Worm (Caenorhabditis elegans) whole organism, late embryonic: ENCODE measurements around the gene C39B5.5.

Experiments used
- K02D7.2 ChIP-seq: sonication (generic microtip); optimal IDR thresholded peaks from 2 replicates; lab custom pipeline; 2017; ENCODE audit warnings: mild to moderate bottlenecking, missing genetic modification characterization, missing compliant biosample characterization
- K09A11.1 ChIP-seq: sonication (generic microtip); optimal IDR thresholded peaks from 2 replicates; lab custom pipeline; 2017; ENCODE audit warnings: antibody characterized with exemption, mild to moderate bottlenecking, missing genetic modification characterization, missing compliant biosample characterization; ENCODE audit not compliant: insufficient read depth
- T23F11.4 ChIP-seq: fragments of 200-800 bp; sonication (Bioruptor generic); optimal IDR thresholded peaks from 2 replicates; lab custom pipeline; 2018; ENCODE audit warnings: mild to moderate bottlenecking, missing genetic modification characterization, missing compliant biosample characterization
- ahr-1 ChIP-seq: sonication (generic microtip); optimal IDR thresholded peaks from 2 replicates; lab custom pipeline; 2016; ENCODE audit warnings: missing genetic modification characterization, missing compliant biosample characterization
- ama-1 ChIP-seq: fragments of 150-350 bp; optimal IDR thresholded peaks from 2 replicates; lab custom pipeline; 2014
- ceh-14 ChIP-seq: sonication (generic microtip); optimal IDR thresholded peaks from 2 replicates; lab custom pipeline; 2016; ENCODE audit warnings: missing genotype, missing genetic modification characterization, missing compliant biosample characterization
- ceh-18 ChIP-seq: sonication (generic microtip); optimal IDR thresholded peaks from 2 replicates; lab custom pipeline; 2016; ENCODE audit warnings: missing genetic modification characterization, missing compliant biosample characterization
- ceh-19 ChIP-seq: fragments of 200-800 bp; sonication (Bioruptor generic); optimal IDR thresholded peaks from 2 replicates; lab custom pipeline; 2018; ENCODE audit warnings: mild to moderate bottlenecking, missing genetic modification characterization, missing compliant biosample characterization
- ceh-31 ChIP-seq: sonication (generic microtip); optimal IDR thresholded peaks from 2 replicates; lab custom pipeline; 2016; ENCODE audit warnings: missing genetic modification characterization, missing compliant biosample characterization
- ceh-45 ChIP-seq: fragments of 200-800 bp; sonication (Bioruptor generic); IDR thresholded peaks from 2 replicates; pipeline ENCODE4 v1.3.6; 2022; ENCODE audit warnings: missing genetic modification reagents, missing genetic modification characterization, missing compliant biosample characterization
- ceh-6 ChIP-seq: fragments of 200-800 bp; sonication (Bioruptor generic); optimal IDR thresholded peaks from 2 replicates; lab custom pipeline; 2018; ENCODE audit warnings: mild to moderate bottlenecking, missing genetic modification characterization, missing compliant biosample characterization
- dmd-4 ChIP-seq: sonication (generic microtip); optimal IDR thresholded peaks from 2 replicates; lab custom pipeline; 2016; ENCODE audit warnings: borderline replicate concordance, missing genetic modification characterization, missing compliant biosample characterization
- dve-1 ChIP-seq: sonication (generic microtip); optimal IDR thresholded peaks from 2 replicates; lab custom pipeline; 2017; ENCODE audit warnings: antibody characterized with exemption, mild to moderate bottlenecking, missing genetic modification characterization, missing compliant biosample characterization
- elt-2 ChIP-seq: sonication (generic microtip); optimal IDR thresholded peaks from 2 replicates; lab custom pipeline; 2016; ENCODE audit warnings: missing genetic modification reagents, missing genetic modification characterization, missing compliant biosample characterization
- elt-4 ChIP-seq: sonication (generic microtip); optimal IDR thresholded peaks from 2 replicates; lab custom pipeline; 2016; ENCODE audit warnings: missing genetic modification characterization, missing compliant biosample characterization
- eyg-1 ChIP-seq: sonication (generic microtip); optimal IDR thresholded peaks from 2 replicates; lab custom pipeline; 2016; ENCODE audit warnings: missing genotype, missing genetic modification characterization, missing compliant biosample characterization
- fkh-6 ChIP-seq: sonication (generic microtip); optimal IDR thresholded peaks from 2 replicates; lab custom pipeline; 2016; ENCODE audit warnings: missing genetic modification characterization, missing compliant biosample characterization
- gmeb-2 ChIP-seq: sonication (generic microtip); optimal IDR thresholded peaks from 2 replicates; lab custom pipeline; 2016; ENCODE audit warnings: missing genetic modification characterization, inconsistent platforms, missing compliant biosample characterization
- hlh-13 ChIP-seq: fragments of 200-800 bp; sonication (Bioruptor generic); optimal IDR thresholded peaks from 2 replicates; lab custom pipeline; 2018; ENCODE audit warnings: mild to moderate bottlenecking, missing genetic modification characterization, missing compliant biosample characterization
- lim-6 ChIP-seq: sonication (generic microtip); optimal IDR thresholded peaks from 2 replicates; lab custom pipeline; 2016; ENCODE audit warnings: missing genetic modification characterization, missing compliant biosample characterization
- mec-3 ChIP-seq: sonication (generic microtip); optimal IDR thresholded peaks from 2 replicates; lab custom pipeline; 2016; ENCODE audit warnings: borderline replicate concordance, missing genetic modification characterization, missing compliant biosample characterization
- nhr-11 ChIP-seq: fragments of 150-350 bp; optimal IDR thresholded peaks from 2 replicates; lab custom pipeline; 2014; ENCODE audit warnings: missing biosample characterization, missing genetic modification characterization
- odd-2 ChIP-seq: sonication (generic microtip); optimal IDR thresholded peaks from 2 replicates; lab custom pipeline; 2017; ENCODE audit warnings: antibody characterized with exemption, mild to moderate bottlenecking, missing genetic modification characterization, missing compliant biosample characterization
- pag-3 ChIP-seq: sonication (generic microtip); optimal IDR thresholded peaks from 2 replicates; lab custom pipeline; 2016; ENCODE audit warnings: missing compliant biosample characterization, missing genetic modification characterization, borderline replicate concordance
- pat-9 ChIP-seq: fragments of 200-800 bp; sonication (Bioruptor generic); optimal IDR thresholded peaks from 2 replicates; lab custom pipeline; 2018; ENCODE audit warnings: mild to moderate bottlenecking, missing genetic modification characterization, moderate library complexity, missing compliant biosample characterization
- pha-4 ChIP-seq: fragments of 150-350 bp; optimal IDR thresholded peaks from 2 replicates; lab custom pipeline; 2018; ENCODE audit warnings: missing biosample characterization, missing genetic modification reagents, missing genetic modification characterization
- pqm-1 ChIP-seq: sonication (generic microtip); optimal IDR thresholded peaks from 2 replicates; lab custom pipeline; 2016; ENCODE audit warnings: missing genetic modification characterization, missing compliant biosample characterization
- sox-2 ChIP-seq: fragments of 200-800 bp; sonication (Bioruptor generic); IDR thresholded peaks from 2 replicates; pipeline ENCODE4 v1.3.6; 2022; ENCODE audit warnings: missing genetic modification reagents, missing genetic modification characterization, missing compliant biosample characterization
- sox-4 ChIP-seq: sonication (generic microtip); optimal IDR thresholded peaks from 2 replicates; lab custom pipeline; 2017; ENCODE audit warnings: mild to moderate bottlenecking, missing genetic modification characterization, inconsistent platforms, missing compliant biosample characterization
- tbx-2 ChIP-seq: sonication (generic microtip); optimal IDR thresholded peaks from 2 replicates; lab custom pipeline; 2016; ENCODE audit warnings: missing genetic modification characterization, missing compliant biosample characterization
- tbx-7 ChIP-seq: sonication (generic microtip); optimal IDR thresholded peaks from 2 replicates; lab custom pipeline; 2016; ENCODE audit warnings: missing genotype, missing genetic modification characterization, missing compliant biosample characterization
- unc-55 ChIP-seq: sonication (generic microtip); optimal IDR thresholded peaks from 2 replicates; lab custom pipeline; 2017; ENCODE audit warnings: missing biosample characterization, missing genetic modification reagents, missing genetic modification characterization
- unc-86 ChIP-seq: sonication (generic microtip); optimal IDR thresholded peaks from 2 replicates; lab custom pipeline; 2016; ENCODE audit warnings: missing genetic modification characterization, missing compliant biosample characterization
- zip-5 ChIP-seq: sonication (generic microtip); optimal IDR thresholded peaks from 2 replicates; lab custom pipeline; 2016; ENCODE audit warnings: missing genetic modification characterization, missing compliant biosample characterization

Gene C39B5.5

DNA sequence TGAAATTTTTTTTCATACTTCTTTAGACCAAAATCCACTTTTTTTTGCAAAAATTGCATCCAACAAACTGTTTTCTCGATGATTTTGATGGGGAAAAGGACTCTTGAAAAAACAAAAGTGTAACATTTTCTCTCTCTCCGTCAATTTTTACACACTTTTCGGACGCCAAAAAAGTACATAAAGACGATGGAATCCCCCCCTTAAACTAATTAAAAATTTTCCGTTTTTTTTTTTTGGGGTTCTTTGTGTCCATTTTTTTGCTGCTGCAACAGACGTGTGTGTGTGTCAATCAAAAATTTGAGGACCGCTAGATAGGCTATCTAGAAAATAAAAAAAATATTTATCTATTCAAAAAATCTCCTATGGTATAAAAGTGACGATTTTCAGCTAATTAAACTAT, at the start of gene C39B5.5:
TSS of gene C39B5.5 (plus strand) at position 301 of the 400 bp plus-strand sequence.
- TF ChIP-seq K09A11.1 (tag; lab: Kevin White, UChicago), result no peak
- no peak for TF ChIP-seq fkh-6 (tag; lab: Kevin White, UChicago)
- no peak for TF ChIP-seq ceh-31 (tag; lab: Kevin White, UChicago)
- no peak for TF ChIP-seq ceh-6 (GFP tag; lab: Kevin White, UChicago)
- no peak for TF ChIP-seq dmd-4 (tag; lab: Kevin White, UChicago)
- no peak for TF ChIP-seq elt-4 (tag; lab: Kevin White, UChicago)
- TF ChIP-seq ama-1 (lab: Kevin White, UChicago), result no peak
- no peak for TF ChIP-seq lim-6 (tag; lab: Kevin White, UChicago)
- TF ChIP-seq pag-3, result no peak
- no peak for TF ChIP-seq pha-4 (tag; lab: Kevin White, UChicago)
- TF ChIP-seq dve-1 (tag; lab: Kevin White, UChicago), result no peak
- TF ChIP-seq pqm-1 (tag; lab: Kevin White, UChicago), result no peak
- TF ChIP-seq unc-55 (GFP tag; lab: Kevin White, UChicago), result no peak
- TF ChIP-seq unc-86, result no peak

DNA sequence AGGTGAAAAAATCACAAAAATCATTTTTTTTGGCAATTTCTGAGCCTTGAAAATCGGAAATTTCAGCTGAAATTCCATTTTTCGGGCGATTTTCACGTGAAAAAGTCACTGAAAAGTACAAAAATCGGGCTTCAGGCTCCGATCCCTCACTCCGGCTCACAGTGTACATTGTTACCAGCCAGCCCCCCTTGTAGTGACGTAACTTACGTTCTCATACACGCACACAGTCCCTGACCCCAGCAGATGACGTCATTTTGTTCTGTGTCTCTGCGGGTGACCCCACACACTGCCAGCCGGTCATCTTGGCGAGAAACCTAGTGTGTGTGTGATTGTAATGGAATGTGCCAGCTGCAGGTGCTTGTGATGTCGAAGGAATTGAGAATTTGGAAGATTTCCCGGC, 48.8 kb upstream of the C39B5.5 start:
- TF ChIP-seq gmeb-2 (tag; lab: Kevin White, UChicago) (no peak), zip-5 (tag; lab: Kevin White, UChicago) (no peak), T23F11.4 (GFP tag; lab: Kevin White, UChicago) (no peak), tbx-2 (tag; lab: Kevin White, UChicago) (peak; percentile 2), dve-1 (tag; lab: Kevin White, UChicago) (no peak)

DNA sequence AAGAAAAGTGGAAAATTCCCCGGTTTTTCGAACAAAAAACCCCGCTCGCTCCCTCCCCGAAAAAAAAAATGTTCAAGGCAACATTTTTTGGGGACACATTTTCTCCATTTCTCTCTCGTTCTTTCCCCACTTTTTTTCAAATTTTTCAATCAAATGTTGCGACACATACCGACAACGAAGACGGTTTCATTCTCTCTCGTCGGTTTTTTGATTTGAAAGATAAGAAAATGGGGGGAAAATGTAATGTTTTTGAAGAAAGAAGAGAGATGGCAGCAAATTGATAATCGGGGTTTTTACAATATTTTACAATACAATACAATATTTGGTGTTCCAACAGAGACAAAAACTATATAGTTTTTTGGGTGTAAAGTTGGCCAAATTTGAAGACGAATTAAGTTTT, 38.5 kb upstream of the C39B5.5 start:
- TF ChIP-seq mec-3 (tag; lab: Kevin White, UChicago) (no peak), pqm-1 (tag; lab: Kevin White, UChicago) (no peak), ceh-18 (tag; lab: Kevin White, UChicago) (no peak), ceh-45 (GFP tag; lab: Robert Waterston, UW) (no peak), hlh-13 (no peak), pag-3 (no peak), eyg-1 (no peak), dve-1 (tag; lab: Kevin White, UChicago) (no peak), ceh-19 (GFP tag; lab: Kevin White, UChicago) (no peak), ceh-14 (tag; lab: Kevin White, UChicago) (no peak), dmd-4 (tag; lab: Kevin White, UChicago) (no peak), tbx-7 (tag; lab: Kevin White, UChicago) (no peak), ceh-31 (tag; lab: Kevin White, UChicago) (no peak), odd-2 (tag; lab: Kevin White, UChicago) (no peak), sox-4 (tag; lab: Kevin White, UChicago) (no peak), ahr-1 (tag; lab: Kevin White, UChicago) (no peak), pat-9 (tag; lab: Kevin White, UChicago) (no peak), lim-6 (tag; lab: Kevin White, UChicago) (no peak), nhr-11 (tag; lab: Kevin White, UChicago) (no peak), sox-2 (GFP tag; lab: Robert Waterston, UW) (no peak)

DNA sequence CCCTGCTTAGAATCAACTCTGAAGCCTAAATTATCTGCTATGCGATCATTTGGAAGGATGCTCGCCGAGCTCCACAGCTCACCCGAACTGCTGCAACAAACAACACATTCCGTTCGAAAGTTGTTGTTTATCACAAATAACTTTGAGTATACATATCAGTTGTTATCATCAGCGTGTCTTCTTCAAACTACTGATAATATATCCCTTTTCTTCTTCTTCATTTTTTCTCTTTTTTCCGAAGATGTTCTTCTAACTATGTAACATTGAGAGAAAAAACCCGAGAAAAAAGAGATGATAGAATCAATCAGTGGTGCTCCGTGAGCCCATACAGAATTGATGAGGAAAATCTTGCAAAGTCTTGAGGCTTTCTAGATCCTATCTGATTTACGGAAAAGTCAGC, 37.4 kb upstream of the C39B5.5 start:
- TF ChIP-seq ceh-18 (tag; lab: Kevin White, UChicago) (peak; percentile 43), elt-2 (tag; lab: Kevin White, UChicago) (peak; percentile 67), K02D7.2 (tag; lab: Kevin White, UChicago) (no peak)
